Fruit fly (Drosophila melanogaster) whole organism, embryonic: ENCODE measurements around the gene Best3.

Experiments used
- Blimp-1 ChIP-seq: fragments of 200-800 bp; sonication (Bioruptor generic); optimal IDR thresholded peaks from 3 replicates; lab custom pipeline; 2018; ENCODE audit warnings: missing biosample characterization, missing genetic modification characterization, mild to moderate bottlenecking, moderate library complexity, missing genetic modification reagents
- CG10654 ChIP-seq: fragments of 200-800 bp; sonication (Bioruptor generic); optimal IDR thresholded peaks from 2 replicates; lab custom pipeline; 2016; ENCODE audit warnings: missing biosample characterization, missing genetic modification characterization
- CG10959 ChIP-seq: fragments of 200-800 bp; sonication (Bioruptor generic); IDR thresholded peaks from 2 replicates; pipeline ENCODE4 v1.3.6; 2022; ENCODE audit warnings: missing biosample characterization, missing genetic modification characterization
- CG11085 ChIP-seq: fragments of 200-800 bp; sonication (Bioruptor generic); IDR thresholded peaks from 2 replicates; pipeline ENCODE4 v1.3.6; 2022; ENCODE audit warnings: missing biosample characterization, missing genetic modification characterization
- CG11093 ChIP-seq: fragments of 200-800 bp; sonication (Bioruptor generic); IDR thresholded peaks from 3 replicates; pipeline ENCODE4 v1.3.6; 2022; ENCODE audit warnings: missing biosample characterization, missing genetic modification characterization
- CG11504 ChIP-seq: fragments of 200-800 bp; sonication (Bioruptor generic); optimal IDR thresholded peaks from 3 replicates; lab custom pipeline; 2019; ENCODE audit warnings: missing biosample characterization, mild to moderate bottlenecking, missing genetic modification characterization, moderate library complexity
- CG12155 ChIP-seq: fragments of 200-800 bp; sonication (Bioruptor generic); optimal IDR thresholded peaks from 3 replicates; lab custom pipeline; 2016; ENCODE audit warnings: missing biosample characterization, missing genetic modification characterization
- CG12219 ChIP-seq: fragments of 200-800 bp; sonication (Bioruptor generic); optimal IDR thresholded peaks from 3 replicates; lab custom pipeline; 2018; ENCODE audit warnings: missing biosample characterization, mild to moderate bottlenecking, missing genetic modification characterization
- CG12299 ChIP-seq: fragments of 200-800 bp; sonication (Bioruptor generic); optimal IDR thresholded peaks from 2 replicates; lab custom pipeline; 2018; ENCODE audit warnings: missing biosample characterization, mild to moderate bottlenecking, missing genetic modification characterization
- CG15479 ChIP-seq: fragments of 200-800 bp; sonication (Bioruptor generic); optimal IDR thresholded peaks from 3 replicates; lab custom pipeline; 2019; ENCODE audit warnings: missing biosample characterization, mild to moderate bottlenecking, missing genetic modification characterization, moderate library complexity
- CG17328 ChIP-seq: fragments of 200-800 bp; sonication (Bioruptor generic); IDR thresholded peaks from 2 replicates; pipeline ENCODE4 v1.3.6; 2022; ENCODE audit warnings: missing biosample characterization, missing genetic modification characterization
- CG17359 ChIP-seq: fragments of 200-800 bp; sonication (Bioruptor generic); optimal IDR thresholded peaks from 3 replicates; lab custom pipeline; 2018; ENCODE audit warnings: missing biosample characterization, mild to moderate bottlenecking, missing genetic modification characterization, moderate library complexity
- CG17361 ChIP-seq: fragments of 200-800 bp; sonication (Bioruptor generic); IDR thresholded peaks from 3 replicates; pipeline ENCODE4 v1.3.6; 2022; ENCODE audit warnings: missing biosample characterization, missing genetic modification characterization
- CG1792 ChIP-seq: fragments of 200-800 bp; sonication (Bioruptor generic); optimal IDR thresholded peaks from 2 replicates; lab custom pipeline; 2016; ENCODE audit warnings: missing biosample characterization, missing genetic modification characterization
- CG18262 ChIP-seq: fragments of 200-800 bp; optimal IDR thresholded peaks from 3 replicates; lab custom pipeline; 2019; ENCODE audit warnings: missing biosample characterization, mild to moderate bottlenecking, missing genetic modification characterization, moderate library complexity
- CG1832 ChIP-seq: fragments of 200-800 bp; sonication (Bioruptor generic); optimal IDR thresholded peaks from 2 replicates; lab custom pipeline; 2017; ENCODE audit warnings: missing biosample characterization, mild to moderate bottlenecking, missing genetic modification characterization, inconsistent platforms
- CG18619 ChIP-seq: fragments of 200-800 bp; sonication (Bioruptor generic); optimal IDR thresholded peaks from 3 replicates; lab custom pipeline; 2017; ENCODE audit warnings: missing biosample characterization, mild to moderate bottlenecking, missing genetic modification characterization
- CG2712 ChIP-seq: fragments of 200-800 bp; optimal IDR thresholded peaks from 3 replicates; lab custom pipeline; 2019; ENCODE audit warnings: missing biosample characterization, mild to moderate bottlenecking, missing genetic modification characterization, moderate library complexity
- CG32532 ChIP-seq: fragments of 200-800 bp; sonication (Bioruptor generic); IDR thresholded peaks from 2 replicates; pipeline ENCODE4 v1.3.6; 2022; ENCODE audit warnings: missing biosample characterization, missing genetic modification characterization
- CG34376 ChIP-seq: fragments of 200-800 bp; sonication (Bioruptor generic); optimal IDR thresholded peaks from 2 replicates; lab custom pipeline; 2018; ENCODE audit warnings: missing biosample characterization, mild to moderate bottlenecking, missing genetic modification characterization
- CG5180 ChIP-seq: fragments of 200-800 bp; sonication (Bioruptor generic); optimal IDR thresholded peaks from 3 replicates; lab custom pipeline; 2017; ENCODE audit warnings: missing biosample characterization, missing genetic modification characterization, mild to moderate bottlenecking, moderate library complexity, missing genetic modification reagents
- CG7271 ChIP-seq: fragments of 200-800 bp; sonication (Bioruptor generic); optimal IDR thresholded peaks from 2 replicates; lab custom pipeline; 2018; ENCODE audit warnings: missing biosample characterization, mild to moderate bottlenecking, missing genetic modification characterization, moderate library complexity
- CG7745 ChIP-seq: fragments of 200-800 bp; sonication (Bioruptor generic); optimal IDR thresholded peaks from 2 replicates; lab custom pipeline; 2018; ENCODE audit warnings: missing biosample characterization, mild to moderate bottlenecking, missing genetic modification characterization, moderate library complexity
- CG8388 ChIP-seq: fragments of 200-800 bp; sonication (Bioruptor generic); optimal IDR thresholded peaks from 2 replicates; lab custom pipeline; 2019; ENCODE audit warnings: missing biosample characterization, mild to moderate bottlenecking, missing genetic modification characterization, moderate library complexity
- CG8924 ChIP-seq: fragments of 200-800 bp; optimal IDR thresholded peaks from 3 replicates; lab custom pipeline; 2019; ENCODE audit warnings: missing biosample characterization, mild to moderate bottlenecking, missing genetic modification characterization, moderate library complexity
- CG9609 ChIP-seq: fragments of 200-800 bp; sonication (Bioruptor generic); optimal IDR thresholded peaks from 3 replicates; lab custom pipeline; 2016; ENCODE audit warnings: missing biosample characterization, missing genetic modification characterization
- D19B ChIP-seq: fragments of 200-800 bp; sonication (Bioruptor generic); optimal IDR thresholded peaks from 2 replicates; lab custom pipeline; 2017; ENCODE audit warnings: missing biosample characterization, mild to moderate bottlenecking, missing genetic modification characterization
- Dad ChIP-seq: fragments of 200-800 bp; sonication (Bioruptor generic); optimal IDR thresholded peaks from 3 replicates; lab custom pipeline; 2016; ENCODE audit warnings: missing biosample characterization, missing genetic modification characterization
- Eip74EF ChIP-seq, 2 experiments: fragments of 200-800 bp in 1 of 2; fragments of >200 bp in 1 of 2; sonication (Bioruptor generic) in 1 of 2; optimal IDR thresholded peaks; 2 replicates each; lab custom pipeline; 2017 to 2019; ENCODE audit warnings: missing biosample characterization in 2 of 2, missing genetic modification characterization in 2 of 2, mild to moderate bottlenecking in 1 of 2, moderate library complexity in 1 of 2
- Ets97D ChIP-seq: fragments of 200-800 bp; sonication (Bioruptor generic); optimal IDR thresholded peaks from 3 replicates; lab custom pipeline; 2016; ENCODE audit warnings: missing biosample characterization, missing genetic modification characterization
- Kr ChIP-seq: fragments of 200-800 bp; sonication (Bioruptor generic); optimal IDR thresholded peaks from 2 replicates; lab custom pipeline; 2017; ENCODE audit warnings: missing biosample characterization, mild to moderate bottlenecking, missing genetic modification characterization
- NFAT ChIP-seq: fragments of 200-800 bp; sonication (Bioruptor generic); IDR thresholded peaks from 2 replicates; pipeline ENCODE4 v1.3.6; 2022; ENCODE audit warnings: missing biosample characterization, missing genetic modification characterization
- Six4 ChIP-seq: fragments of 200-800 bp; sonication (Bioruptor generic); optimal IDR thresholded peaks from 2 replicates; lab custom pipeline; 2016; ENCODE audit warnings: missing biosample characterization, missing genetic modification characterization
- Sry-β ChIP-seq: fragments of 200-800 bp; sonication (Bioruptor generic); optimal IDR thresholded peaks from 2 replicates; lab custom pipeline; 2018; ENCODE audit warnings: missing biosample characterization, mild to moderate bottlenecking, missing genetic modification characterization, moderate library complexity
- Xrp1 ChIP-seq: fragments of 200-800 bp; sonication (Bioruptor generic); IDR thresholded peaks from 2 replicates; pipeline ENCODE4 v1.3.6; 2022; ENCODE audit warnings: missing biosample characterization, missing genetic modification characterization
- disco-r ChIP-seq: fragments of 200-800 bp; sonication (Bioruptor generic); optimal IDR thresholded peaks from 2 replicates; lab custom pipeline; 2016; ENCODE audit warnings: missing biosample characterization, missing genetic modification characterization
- eve ChIP-seq, 2 experiments: fragments of >200 bp; optimal IDR thresholded peaks; 2 replicates each; lab custom pipeline; 2017; ENCODE audit warnings: missing biosample characterization in 2 of 2, missing genetic modification characterization in 2 of 2
- exex ChIP-seq: fragments of 200-800 bp; sonication (Bioruptor generic); optimal IDR thresholded peaks from 4 replicates; lab custom pipeline; 2018; ENCODE audit warnings: missing biosample characterization, mild to moderate bottlenecking, missing genetic modification characterization, moderate library complexity
- fd3F ChIP-seq: fragments of 200-800 bp; sonication (Bioruptor generic); optimal IDR thresholded peaks from 2 replicates; lab custom pipeline; 2018; ENCODE audit warnings: missing biosample characterization, mild to moderate bottlenecking, missing genetic modification characterization, moderate library complexity
- gro ChIP-seq: fragments of 200-800 bp; sonication (Bioruptor generic); optimal IDR thresholded peaks from 2 replicates; lab custom pipeline; 2016; ENCODE audit warnings: missing biosample characterization, missing genetic modification characterization
- gsb-n ChIP-seq: fragments of 200-800 bp; sonication (Bioruptor generic); optimal IDR thresholded peaks from 3 replicates; lab custom pipeline; 2018; ENCODE audit warnings: missing biosample characterization, mild to moderate bottlenecking, missing genetic modification characterization
- gt ChIP-seq: fragments of 200-800 bp; sonication (Bioruptor generic); IDR thresholded peaks from 2 replicates; pipeline ENCODE4 v1.3.6; 2022; ENCODE audit warnings: missing biosample characterization, missing genetic modification characterization
- h ChIP-seq: fragments of >200 bp; optimal IDR thresholded peaks from 2 replicates; lab custom pipeline; 2017
- ham ChIP-seq: fragments of 200-800 bp; sonication (Bioruptor generic); IDR thresholded peaks from 2 replicates; pipeline ENCODE4 v1.3.6; 2022; ENCODE audit warnings: missing biosample characterization, missing genetic modification characterization
- jumu ChIP-seq: fragments of 200-800 bp; sonication (Bioruptor generic); optimal IDR thresholded peaks from 3 replicates; lab custom pipeline; 2016; ENCODE audit warnings: missing biosample characterization, missing genetic modification characterization
- kay ChIP-seq: fragments of 200-800 bp; sonication (Bioruptor generic); optimal IDR thresholded peaks from 2 replicates; lab custom pipeline; 2016; ENCODE audit warnings: missing biosample characterization, missing genetic modification characterization
- ken ChIP-seq: fragments of 200-800 bp; sonication (Bioruptor generic); IDR thresholded peaks from 3 replicates; pipeline ENCODE4 v1.3.6; 2022; ENCODE audit warnings: missing biosample characterization, missing genetic modification characterization
- lilli ChIP-seq: fragments of 200-800 bp; sonication (Bioruptor generic); optimal IDR thresholded peaks from 3 replicates; lab custom pipeline; 2016; ENCODE audit warnings: missing biosample characterization, missing genetic modification characterization
- odd ChIP-seq: fragments of 200-800 bp; sonication (Bioruptor generic); optimal IDR thresholded peaks from 2 replicates; lab custom pipeline; 2017; ENCODE audit warnings: missing biosample characterization, mild to moderate bottlenecking, missing genetic modification characterization
- sens-2 ChIP-seq: fragments of 200-800 bp; sonication (Bioruptor generic); IDR thresholded peaks from 2 replicates; pipeline ENCODE4 v1.3.6; 2022; ENCODE audit warnings: missing biosample characterization, missing genetic modification characterization
- seq ChIP-seq: fragments of 200-800 bp; sonication (Bioruptor generic); IDR thresholded peaks from 2 replicates; pipeline ENCODE4 v1.3.6; 2022; ENCODE audit warnings: missing biosample characterization, missing genetic modification characterization
- shn ChIP-seq: fragments of 200-800 bp; sonication (Bioruptor generic); optimal IDR thresholded peaks from 3 replicates; lab custom pipeline; 2016; ENCODE audit warnings: missing biosample characterization, missing genetic modification characterization
- sima ChIP-seq: fragments of 200-800 bp; sonication (Bioruptor generic); optimal IDR thresholded peaks from 2 replicates; lab custom pipeline; 2016; ENCODE audit warnings: missing biosample characterization, missing genetic modification characterization

The Best3 gene

DNA sequence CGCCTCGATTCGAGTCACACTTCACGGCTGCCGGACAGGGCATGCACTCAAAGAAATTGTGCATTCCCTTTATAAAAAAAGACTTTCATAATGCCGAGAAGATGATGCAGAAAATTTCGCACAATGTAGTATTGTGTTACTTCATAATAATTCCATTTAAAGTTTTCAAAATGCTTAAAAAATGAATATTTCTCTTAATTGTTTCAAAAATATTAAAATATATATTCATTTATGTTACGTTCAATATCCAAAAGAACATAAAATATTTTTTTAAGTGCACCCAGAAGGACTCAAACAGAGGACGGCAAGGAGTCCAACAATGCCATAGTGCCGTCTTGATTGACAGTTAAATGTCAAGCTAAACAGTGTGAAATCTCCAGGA, 27.6 kb upstream of the Best3 start:
- TF ChIP-seq ken (GFP tag; lab: Robert Waterston, UW) (no peak), seq (no peak), jumu (GFP tag; lab: Kevin White, UChicago) (no peak), CG1832 (GFP tag; lab: Kevin White, UChicago) (no peak), CG12155 (GFP tag; lab: Kevin White, UChicago) (no peak), CG17328 (no peak), Sry-β (GFP tag; lab: Kevin White, UChicago) (no peak), fd3F (GFP tag; lab: Kevin White, UChicago) (no peak), lilli (GFP tag; lab: Kevin White, UChicago) (no peak), CG10959 (no peak), CG2712 (tag; lab: Kevin White, UChicago) (peak; percentile 63), Six4 (GFP tag; lab: Kevin White, UChicago) (no peak), gro (GFP tag; lab: Kevin White, UChicago) (no peak), CG11085 (no peak), exex (tag; lab: Kevin White, UChicago) (no peak), CG1792 (GFP tag; lab: Kevin White, UChicago) (no peak), CG11504 (tag; lab: Kevin White, UChicago) (peak; percentile 23), Blimp-1 (GFP tag; lab: Kevin White, UChicago) (no peak), sima (GFP tag; lab: Kevin White, UChicago) (no peak), CG8388 (peak; percentile 20), gt (GFP tag; lab: Robert Waterston, UW) (no peak), Kr (GFP tag; lab: Kevin White, UChicago) (no peak), CG17361 (GFP tag; lab: Robert Waterston, UW) (peak; percentile 46; the same call in 1 of the 3 replicates), ham (GFP tag; lab: Robert Waterston, UW) (no peak), CG18619 (GFP tag; lab: Kevin White, UChicago) (no peak), CG10654 (GFP tag; lab: Kevin White, UChicago) (no peak), Dad (GFP tag; lab: Kevin White, UChicago) (no peak), CG11093 (no peak), Xrp1 (GFP tag; lab: Robert Waterston, UW) (peak; percentile 54), disco-r (GFP tag; lab: Kevin White, UChicago) (no peak), NFAT (GFP tag; lab: Robert Waterston, UW) (no peak), gsb-n (peak; percentile 4), odd (GFP tag; lab: Kevin White, UChicago) (no peak), CG12299 (no peak), h (lab: Kevin White, UChicago) (no peak), CG17359 (tag; lab: Kevin White, UChicago) (no peak), Ets97D (GFP tag; lab: Kevin White, UChicago) (no peak), CG12219 (GFP tag; lab: Kevin White, UChicago) (no peak), CG32532 (GFP tag; lab: Robert Waterston, UW) (no peak), shn (GFP tag; lab: Kevin White, UChicago) (no peak), kay (GFP tag; lab: Kevin White, UChicago) (no peak), CG18262 (tag; lab: Kevin White, UChicago) (peak; percentile 62), Eip74EF (GFP tag; optimal IDR thresholded peaks at IDR 0.05; lab: Kevin White, UChicago) (no peak), D19B (GFP tag; lab: Kevin White, UChicago) (no peak), CG8924 (tag; lab: Kevin White, UChicago) (peak; percentile 60), CG34376 (GFP tag; lab: Kevin White, UChicago) (no peak), CG15479 (GFP tag; lab: Kevin White, UChicago) (peak; percentile 30), CG7745 (tag; lab: Kevin White, UChicago) (no peak), eve (GFP tag; optimal IDR thresholded peaks at IDR 0.05; lab: Kevin White, UChicago) (no peak), CG7271 (tag; lab: Kevin White, UChicago) (peak; percentile 54), CG9609 (no peak), sens-2 (GFP tag; lab: Robert Waterston, UW) (no peak), CG5180 (GFP tag; lab: Kevin White, UChicago) (no peak)
